Worm (Caenorhabditis elegans): ENCODE results near the gene ZK721.3.

ce11 chrX:8828365-8828764 is 44.0 kb downstream of the ZK721.3 start, which contains the start of gene rcs-1:
- TF ChIP-seq ceh-30 (tag; optimal IDR thresholded peaks at IDR 0.05) (no peak), pat-9 (tag; optimal IDR thresholded peaks at IDR 0.05) (no peak), sox-4 (tag; optimal IDR thresholded peaks at IDR 0.05) (no peak), hlh-15 (tag; optimal IDR thresholded peaks at IDR 0.05) (no peak), ceh-48 (tag; optimal IDR thresholded peaks at IDR 0.05) (no peak), T23F11.4 (GFP tag; optimal IDR thresholded peaks at IDR 0.05) (no peak), elt-2 (tag; optimal IDR thresholded peaks at IDR 0.05) (no peak), pax-1 (tag; optimal IDR thresholded peaks at IDR 0.05) (no peak), nhr-232 (tag; optimal IDR thresholded peaks at IDR 0.05) (no peak)

All from whole organism, late embryonic.